Fruit fly (Drosophila melanogaster) whole organism, embryonic: ENCODE results near the gene HisCl1.

Experiments
- Aef1 ChIP-seq: fragments of 200-800 bp; sonication (Bioruptor generic); IDR thresholded peaks from 3 replicates; pipeline ENCODE4 v1.3.6; 2022; ENCODE audit warnings: missing biosample characterization, missing genetic modification characterization
- Atf3 ChIP-seq: fragments of 200-800 bp; sonication (Bioruptor generic); optimal IDR thresholded peaks from 3 replicates; lab custom pipeline; 2016; ENCODE audit warnings: missing biosample characterization, missing genetic modification characterization
- Blimp-1 ChIP-seq: fragments of 200-800 bp; sonication (Bioruptor generic); optimal IDR thresholded peaks from 3 replicates; lab custom pipeline; 2018; ENCODE audit warnings: missing biosample characterization, missing genetic modification characterization, mild to moderate bottlenecking, moderate library complexity, missing genetic modification reagents
- C15 ChIP-seq: fragments of 200-800 bp; sonication (Bioruptor generic); IDR thresholded peaks from 3 replicates; pipeline ENCODE4 v1.3.6; 2022; ENCODE audit warnings: missing biosample characterization, missing genetic modification characterization
- CG10321 ChIP-seq: fragments of 200-800 bp; sonication (Bioruptor generic); IDR thresholded peaks from 2 replicates; pipeline ENCODE4 v1.3.6; 2022; ENCODE audit warnings: missing biosample characterization, missing genetic modification characterization
- CG10431 ChIP-seq: fragments of 200-800 bp; sonication (Bioruptor generic); optimal IDR thresholded peaks from 3 replicates; lab custom pipeline; 2018; ENCODE audit warnings: missing biosample characterization, mild to moderate bottlenecking, missing genetic modification characterization
- CG10565 ChIP-seq: fragments of 200-800 bp; sonication (Bioruptor generic); optimal IDR thresholded peaks from 3 replicates; lab custom pipeline; 2016; ENCODE audit warnings: missing biosample characterization, mild to moderate bottlenecking, missing genetic modification characterization
- CG11456 ChIP-seq: fragments of 200-800 bp; sonication (Bioruptor generic); IDR thresholded peaks from 3 replicates; pipeline ENCODE4 v1.3.6; 2022; ENCODE audit warnings: missing biosample characterization, missing genetic modification characterization
- CG11695 ChIP-seq: fragments of 200-800 bp; sonication (Bioruptor generic); IDR thresholded peaks from 3 replicates; pipeline ENCODE4 v1.3.6; 2022; ENCODE audit warnings: missing biosample characterization, missing genetic modification characterization
- CG11696 ChIP-seq: fragments of 200-800 bp; sonication (Bioruptor generic); IDR thresholded peaks from 2 replicates; pipeline ENCODE4 v1.3.6; 2022; ENCODE audit warnings: missing biosample characterization, missing genetic modification characterization
- CG13775 ChIP-seq: fragments of 200-800 bp; sonication (Bioruptor generic); optimal IDR thresholded peaks from 3 replicates; lab custom pipeline; 2017; ENCODE audit warnings: missing biosample characterization, mild to moderate bottlenecking, missing genetic modification characterization
- CG14014 ChIP-seq: fragments of 200-800 bp; sonication (Bioruptor generic); IDR thresholded peaks from 2 replicates; pipeline ENCODE4 v1.3.6; 2022; ENCODE audit warnings: missing biosample characterization, missing genetic modification characterization
- CG14441 ChIP-seq: fragments of 200-800 bp; sonication (Bioruptor generic); IDR thresholded peaks from 2 replicates; pipeline ENCODE4 v1.3.6; 2022; ENCODE audit warnings: missing biosample characterization, missing genetic modification characterization
- CG14710 ChIP-seq: fragments of 200-800 bp; sonication (Bioruptor generic); optimal IDR thresholded peaks from 3 replicates; lab custom pipeline; 2019; ENCODE audit warnings: missing biosample characterization, mild to moderate bottlenecking, missing genetic modification characterization, moderate library complexity
- CG14965 ChIP-seq: fragments of 200-800 bp; sonication (Bioruptor generic); optimal IDR thresholded peaks from 2 replicates; lab custom pipeline; 2016; ENCODE audit warnings: missing biosample characterization, missing genetic modification characterization, borderline replicate concordance
- CG1602 ChIP-seq: fragments of 200-800 bp; sonication (Bioruptor generic); optimal IDR thresholded peaks from 3 replicates; lab custom pipeline; 2016; ENCODE audit warnings: missing biosample characterization, missing genetic modification characterization
- CG30020 ChIP-seq: fragments of 200-800 bp; optimal IDR thresholded peaks from 2 replicates; lab custom pipeline; 2019; ENCODE audit warnings: missing biosample characterization, mild to moderate bottlenecking, missing genetic modification characterization, moderate library complexity
- CG31388 ChIP-seq: fragments of 200-800 bp; sonication (Bioruptor generic); optimal IDR thresholded peaks from 2 replicates; lab custom pipeline; 2016; ENCODE audit warnings: missing biosample characterization, missing genetic modification characterization
- CG31441 ChIP-seq: fragments of 200-800 bp; sonication (Bioruptor generic); IDR thresholded peaks from 2 replicates; pipeline ENCODE4 v1.3.6; 2022; ENCODE audit warnings: missing biosample characterization, missing genetic modification characterization
- CG3163 ChIP-seq: fragments of 200-800 bp; sonication (Bioruptor generic); optimal IDR thresholded peaks from 3 replicates; lab custom pipeline; 2016; ENCODE audit warnings: missing biosample characterization, missing genetic modification characterization
- CG34224 ChIP-seq: fragments of 200-800 bp; sonication (Bioruptor generic); IDR thresholded peaks from 3 replicates; pipeline ENCODE4 v1.3.6; 2022; ENCODE audit warnings: missing biosample characterization, missing genetic modification characterization; ENCODE audit not compliant: partially characterized antibody
- CG4282 ChIP-seq: fragments of 200-800 bp; sonication (Bioruptor generic); optimal IDR thresholded peaks from 2 replicates; lab custom pipeline; 2016; ENCODE audit warnings: missing biosample characterization, missing genetic modification characterization
- CG7786 ChIP-seq: fragments of 200-800 bp; sonication (Bioruptor generic); optimal IDR thresholded peaks from 2 replicates; lab custom pipeline; 2016; ENCODE audit warnings: missing biosample characterization, missing genetic modification characterization
- CG8281 ChIP-seq: fragments of 200-800 bp; sonication (Bioruptor generic); optimal IDR thresholded peaks from 2 replicates; lab custom pipeline; 2018; ENCODE audit warnings: missing biosample characterization, mild to moderate bottlenecking, missing genetic modification characterization, moderate library complexity
- CG8765 ChIP-seq: fragments of 200-800 bp; sonication (Bioruptor generic); IDR thresholded peaks from 2 replicates; pipeline ENCODE4 v1.3.6; 2022; ENCODE audit warnings: missing biosample characterization, missing genetic modification characterization
- Dll ChIP-seq: fragments of 200-800 bp; sonication (Bioruptor generic); IDR thresholded peaks from 4 replicates; pipeline ENCODE4 v1.3.6; 2022; ENCODE audit warnings: missing biosample characterization, missing genetic modification characterization; ENCODE audit not compliant: partially characterized antibody
- Dref ChIP-seq: fragments of 200-800 bp; sonication (Bioruptor generic); IDR thresholded peaks from 2 replicates; pipeline ENCODE4 v1.3.6; 2022; ENCODE audit warnings: missing biosample characterization, missing genetic modification characterization
- Hey ChIP-seq: fragments of 200-800 bp; sonication (Bioruptor generic); optimal IDR thresholded peaks from 3 replicates; lab custom pipeline; 2018; ENCODE audit warnings: missing biosample characterization, mild to moderate bottlenecking, missing genetic modification characterization
- HmgD ChIP-seq: fragments of 200-800 bp; sonication (Bioruptor generic); optimal IDR thresholded peaks from 3 replicates; lab custom pipeline; 2016; ENCODE audit warnings: missing biosample characterization, missing genetic modification characterization
- HmgZ ChIP-seq: fragments of 200-800 bp; sonication (Bioruptor generic); optimal IDR thresholded peaks from 2 replicates; lab custom pipeline; 2018; ENCODE audit warnings: missing biosample characterization, mild to moderate bottlenecking, missing genetic modification characterization
- Hr39 ChIP-seq: fragments of >200 bp; optimal IDR thresholded peaks from 2 replicates; lab custom pipeline; 2017
- Hr78 ChIP-seq, 2 experiments: fragments of 200-800 bp in 1 of 2; fragments of >200 bp in 1 of 2; sonication (Bioruptor generic) in 1 of 2; optimal IDR thresholded peaks; 2 replicates each; lab custom pipeline; 2017 to 2019; ENCODE audit warnings: missing biosample characterization in 2 of 2, missing genetic modification characterization in 2 of 2, mild to moderate bottlenecking in 1 of 2, moderate library complexity in 1 of 2
- Nf-YC ChIP-seq: fragments of 200-800 bp; optimal IDR thresholded peaks from 3 replicates; lab custom pipeline; 2019; ENCODE audit warnings: missing biosample characterization, mild to moderate bottlenecking, missing genetic modification characterization, moderate library complexity
- NfI ChIP-seq: fragments of 200-800 bp; sonication (Bioruptor generic); optimal IDR thresholded peaks from 3 replicates; lab custom pipeline; 2018; ENCODE audit warnings: missing biosample characterization, mild to moderate bottlenecking, missing genetic modification characterization, moderate library complexity
- Ravus ChIP-seq: fragments of 200-800 bp; sonication (Bioruptor generic); IDR thresholded peaks from 2 replicates; pipeline ENCODE4 v1.3.6; 2022; ENCODE audit warnings: missing biosample characterization, missing genetic modification characterization
- YL-1 ChIP-seq: fragments of 200-800 bp; sonication (Bioruptor generic); optimal IDR thresholded peaks from 3 replicates; lab custom pipeline; 2017; ENCODE audit warnings: missing biosample characterization, mild to moderate bottlenecking, missing genetic modification characterization
- ara ChIP-seq: fragments of 200-800 bp; sonication (Bioruptor generic); IDR thresholded peaks from 2 replicates; pipeline ENCODE4 v1.3.6; 2022; ENCODE audit warnings: missing biosample characterization, missing genetic modification characterization
- crp ChIP-seq, 2 experiments: fragments of 200-800 bp; sonication (Bioruptor generic); optimal IDR thresholded peaks; 2 replicates in 1 of 2; 3 replicates in 1 of 2; lab custom pipeline; 2017; ENCODE audit warnings: missing biosample characterization in 2 of 2, missing genetic modification characterization in 2 of 2, mild to moderate bottlenecking in 1 of 2, moderate library complexity in 1 of 2
- cwo ChIP-seq: fragments of 200-800 bp; sonication (Bioruptor generic); optimal IDR thresholded peaks from 3 replicates; lab custom pipeline; 2017; ENCODE audit warnings: missing biosample characterization, missing genetic modification characterization, mild to moderate bottlenecking, moderate library complexity, missing genetic modification reagents
- fd64A ChIP-seq: fragments of 200-800 bp; sonication (Bioruptor generic); optimal IDR thresholded peaks from 3 replicates; lab custom pipeline; 2018; ENCODE audit warnings: missing biosample characterization, mild to moderate bottlenecking, missing genetic modification characterization
- hb ChIP-seq: fragments of 200-800 bp; sonication (Bioruptor generic); IDR thresholded peaks from 3 replicates; pipeline ENCODE4 v1.3.6; 2022; ENCODE audit warnings: missing biosample characterization, missing genetic modification characterization; ENCODE audit not compliant: partially characterized antibody
- lab ChIP-seq: fragments of 200-800 bp; sonication (Bioruptor generic); optimal IDR thresholded peaks from 3 replicates; lab custom pipeline; 2017; ENCODE audit warnings: missing biosample characterization, missing genetic modification characterization, mild to moderate bottlenecking, moderate library complexity, missing genetic modification reagents
- lbe ChIP-seq: fragments of 200-800 bp; sonication (Bioruptor generic); optimal IDR thresholded peaks from 2 replicates; lab custom pipeline; 2016; ENCODE audit warnings: missing biosample characterization, mild to moderate bottlenecking, missing genetic modification characterization
- sens ChIP-seq: fragments of 200-800 bp; sonication (Bioruptor generic); peaks from one replicate; lab custom pipeline; 2016; ENCODE audit warnings: missing biosample characterization, missing genetic modification characterization
- slou ChIP-seq: fragments of 200-800 bp; sonication (Bioruptor generic); optimal IDR thresholded peaks from 3 replicates; lab custom pipeline; 2016; ENCODE audit warnings: missing biosample characterization, missing genetic modification characterization
- sr ChIP-seq: fragments of 200-800 bp; sonication (Bioruptor generic); IDR thresholded peaks from 3 replicates; pipeline ENCODE4 v1.3.6; 2022; ENCODE audit warnings: missing biosample characterization, missing genetic modification characterization
- tgo ChIP-seq: fragments of 200-800 bp; sonication (Bioruptor generic); IDR thresholded peaks from 3 replicates; pipeline ENCODE4 v1.3.6; 2022; ENCODE audit warnings: missing biosample characterization, missing genetic modification characterization
- tna ChIP-seq: fragments of 200-800 bp; sonication (Bioruptor generic); IDR thresholded peaks from 2 replicates; pipeline ENCODE4 v1.3.6; 2022; ENCODE audit warnings: missing biosample characterization, missing genetic modification characterization; ENCODE audit not compliant: partially characterized antibody
- tx ChIP-seq: fragments of 200-800 bp; sonication (Bioruptor generic); optimal IDR thresholded peaks from 2 replicates; lab custom pipeline; 2016; ENCODE audit warnings: missing biosample characterization, missing genetic modification characterization
- zen2 ChIP-seq: fragments of 200-800 bp; sonication (Bioruptor generic); IDR thresholded peaks from 3 replicates; pipeline ENCODE4 v1.3.6; 2022; ENCODE audit warnings: missing biosample characterization, missing genetic modification characterization; ENCODE audit not compliant: partially characterized antibody

Gene HisCl1

DNA sequence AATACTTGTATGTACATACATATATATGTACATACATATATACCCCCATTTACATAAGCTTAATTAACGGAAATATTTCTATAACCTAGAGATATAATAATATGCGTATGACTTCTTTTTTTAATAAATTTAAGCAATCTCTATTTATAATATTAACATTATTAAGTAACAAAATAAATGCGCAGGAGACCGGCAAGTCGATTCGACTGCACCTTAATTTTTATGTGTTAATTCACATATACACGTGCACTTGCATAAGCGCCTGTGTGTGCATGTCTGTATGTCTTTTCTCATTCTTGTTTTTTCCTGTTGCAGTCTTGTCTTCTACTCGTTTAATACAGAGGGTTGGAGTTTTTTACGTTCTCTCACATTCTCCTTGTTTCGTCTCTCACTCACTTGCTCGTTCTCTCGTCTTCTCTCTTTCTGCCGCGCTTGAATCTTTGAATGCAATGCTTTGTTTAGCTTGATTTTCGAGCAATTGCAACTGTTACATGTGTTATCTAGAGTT lies 6.7 kb upstream of the HisCl1 start (continued):
- peak; percentile 95 for TF ChIP-seq sens (GFP tag; lab: Kevin White, UChicago)
- TF ChIP-seq Atf3 (GFP tag; lab: Kevin White, UChicago) = peak; percentile 43
- no peak for TF ChIP-seq HmgD (GFP tag; lab: Kevin White, UChicago)
- peak; percentile 15 for TF ChIP-seq HmgZ (tag; lab: Kevin White, UChicago)
- no peak for TF ChIP-seq Dll (GFP tag; lab: Robert Waterston, UW)
- peak; percentile 48 for TF ChIP-seq CG10565 (GFP tag; lab: Kevin White, UChicago)
- peak; percentile 75 for TF ChIP-seq CG8765
- TF ChIP-seq lab = peak; percentile 76
- TF ChIP-seq fd64A (GFP tag; lab: Kevin White, UChicago) = peak; percentile 38
- no peak for TF ChIP-seq hb
- TF ChIP-seq CG3163 (GFP tag; lab: Kevin White, UChicago) = no peak
- peak; percentile 82 for TF ChIP-seq CG30020 (tag; lab: Kevin White, UChicago)
- TF ChIP-seq sr (GFP tag; lab: Robert Waterston, UW) = no peak
- peak; percentile 59; the same call in 1 of the 3 replicates for TF ChIP-seq Aef1 (GFP tag; lab: Robert Waterston, UW)
- no peak for TF ChIP-seq CG34224 (GFP tag; lab: Robert Waterston, UW)
- peak; percentile 78 for TF ChIP-seq tgo (GFP tag; lab: Robert Waterston, UW)
- TF ChIP-seq CG11456 = no peak
- TF ChIP-seq crp (GFP tag; optimal IDR thresholded peaks at IDR 0.05; lab: Kevin White, UChicago) = peak in 1 of 2 experiments; percentile 60
- peak; percentile 70; the same call in 2 of the 3 replicates for TF ChIP-seq CG11695 (GFP tag; lab: Robert Waterston, UW)
- no peak for TF ChIP-seq CG10321 (GFP tag; lab: Robert Waterston, UW)
- TF ChIP-seq Hr39 = no peak
- peak; percentile 93 for TF ChIP-seq Blimp-1
- peak; percentile 50 for TF ChIP-seq Nf-YC
- no peak for TF ChIP-seq CG7786 (GFP tag; lab: Kevin White, UChicago)
- TF ChIP-seq Dref = no peak
- peak; percentile 97 for TF ChIP-seq ara (GFP tag; lab: Robert Waterston, UW)
- no peak for TF ChIP-seq C15 (GFP tag; lab: Robert Waterston, UW)
- peak; percentile 74 for TF ChIP-seq CG8281 (tag; lab: Kevin White, UChicago)
- TF ChIP-seq Ravus (GFP tag; lab: Robert Waterston, UW) = no peak
- TF ChIP-seq CG11696 (GFP tag; lab: Robert Waterston, UW) = no peak
- TF ChIP-seq CG13775 (GFP tag; lab: Kevin White, UChicago) = peak; percentile 93
- peak; percentile 34 for TF ChIP-seq slou (GFP tag; lab: Kevin White, UChicago)
- TF ChIP-seq zen2 (GFP tag; lab: Robert Waterston, UW) = no peak
- peak; percentile 98 for TF ChIP-seq CG14710 (tag; lab: Kevin White, UChicago)
- no peak for TF ChIP-seq tna (GFP tag; lab: Robert Waterston, UW)
- no peak for TF ChIP-seq CG4282 (GFP tag; lab: Kevin White, UChicago)
- TF ChIP-seq CG31441 (GFP tag; lab: Robert Waterston, UW) = peak; percentile 99
- peak; percentile 84 for TF ChIP-seq lbe (GFP tag; lab: Kevin White, UChicago)
- TF ChIP-seq Hey (tag; lab: Kevin White, UChicago) = no peak
- TF ChIP-seq NfI = peak; percentile 81
- peak; percentile 87 for TF ChIP-seq CG10431 (GFP tag; lab: Kevin White, UChicago)
- peak; percentile 62 for TF ChIP-seq cwo (GFP tag; lab: Kevin White, UChicago)
- TF ChIP-seq Hr78 (GFP tag; optimal IDR thresholded peaks at IDR 0.05; lab: Kevin White, UChicago) = peak in 1 of 2 experiments; percentile 92
- peak; percentile 49 for TF ChIP-seq YL-1
- TF ChIP-seq tx = no peak
- TF ChIP-seq CG14965 (GFP tag; lab: Kevin White, UChicago) = no peak
- peak; percentile 95 for TF ChIP-seq CG1602
- peak; percentile 36; the same call in 1 of the 2 replicates for TF ChIP-seq CG14014 (GFP tag; lab: Robert Waterston, UW)
- no peak for TF ChIP-seq CG14441 (GFP tag; lab: Robert Waterston, UW)
- TF ChIP-seq CG31388 (GFP tag; lab: Kevin White, UChicago) = peak; percentile 49
